Worm (Caenorhabditis elegans): ENCODE results near the gene seb-3.

The seb-3 gene

ce11 chrX:14983274-14983673 lies 42.8 kb upstream of the seb-3 start, which contains the start of gene rbg-1 (continued):
- no peak for TF ChIP-seq egl-27 (tag; optimal IDR thresholded peaks at IDR 0.05)
- no peak for TF ChIP-seq sup-37 (GFP tag; optimal IDR thresholded peaks at IDR 0.05)
- no peak for TF ChIP-seq ztf-4 (tag; optimal IDR thresholded peaks at IDR 0.05)
- TF ChIP-seq F16B12.6 (tag; optimal IDR thresholded peaks at IDR 0.05): no peak
- TF ChIP-seq lin-35 (GFP tag; optimal IDR thresholded peaks at IDR 0.05): peak; percentile 57 to 84
- peak; percentile 64 for TF ChIP-seq snpc-4 (tag; optimal IDR thresholded peaks at IDR 0.05)
- no peak for TF ChIP-seq ceh-63 (GFP tag; optimal IDR thresholded peaks at IDR 0.05)
- TF ChIP-seq nhr-84 (tag; optimal IDR thresholded peaks at IDR 0.05): no peak
- TF ChIP-seq elt-2 (tag; optimal IDR thresholded peaks at IDR 0.05): peak; percentile 1
- TF ChIP-seq lin-14 (GFP tag; optimal IDR thresholded peaks at IDR 0.05): peak; percentile 91
- TF ChIP-seq ztf-11 (tag; optimal IDR thresholded peaks at IDR 0.05): no peak
- peak; percentile 20 for TF ChIP-seq jun-1 (tag; optimal IDR thresholded peaks at IDR 0.05)
- no peak for TF ChIP-seq nhr-28 (tag; optimal IDR thresholded peaks at IDR 0.05)
- TF ChIP-seq lin-39 (tag; optimal IDR thresholded peaks at IDR 0.05): no peak
- TF ChIP-seq pax-3 (tag; optimal IDR thresholded peaks at IDR 0.05): no peak
- TF ChIP-seq efl-1 (optimal IDR thresholded peaks at IDR 0.05): peak; percentile 47 to 58
- TF ChIP-seq efl-1 (GFP tag; optimal IDR thresholded peaks at IDR 0.05 in 1 of 2): peak; percentile 22 to 95
- TF ChIP-seq ceh-8 (GFP tag; optimal IDR thresholded peaks at IDR 0.05): no peak
- peak; percentile 73 for TF ChIP-seq blmp-1 (tag; optimal IDR thresholded peaks at IDR 0.05)
- TF ChIP-seq unc-98 (GFP tag; IDR thresholded peaks at IDR 0.05): no peak
- no peak for TF ChIP-seq nhr-12 (tag; optimal IDR thresholded peaks at IDR 0.05)
- peak; percentile 21 for TF ChIP-seq lir-3 (tag; optimal IDR thresholded peaks at IDR 0.05; ENCODE audit: poor library complexity)
- TF ChIP-seq fkh-4 (tag; optimal IDR thresholded peaks at IDR 0.05; ENCODE audit: borderline replicate concordance): no peak
- peak; percentile 68 for TF ChIP-seq lin-13 (GFP tag; optimal IDR thresholded peaks at IDR 0.05)
- no peak for TF ChIP-seq ceh-88 (GFP tag; IDR thresholded peaks at IDR 0.05)
- no peak for TF ChIP-seq sox-4 (tag; optimal IDR thresholded peaks at IDR 0.05)
- TF ChIP-seq unc-86 (tag; optimal IDR thresholded peaks at IDR 0.05): peak; percentile 53
- no peak for TF ChIP-seq nhr-11 (tag; optimal IDR thresholded peaks at IDR 0.05)
- TF ChIP-seq egl-13 (tag; optimal IDR thresholded peaks at IDR 0.05): no peak
- TF ChIP-seq swsn-7 (tag; optimal IDR thresholded peaks at IDR 0.05): peak; percentile 70
- TF ChIP-seq ets-5 (GFP tag; IDR thresholded peaks at IDR 0.05): no peak
- no peak for TF ChIP-seq pag-3 (tag; optimal IDR thresholded peaks at IDR 0.05; ENCODE audit: borderline replicate concordance, insufficient read depth)
- TF ChIP-seq mab-9 (GFP tag; IDR thresholded peaks at IDR 0.05): no peak
- TF ChIP-seq fkh-10 (GFP tag; optimal IDR thresholded peaks at IDR 0.05): peak; percentile 13
- peak; percentile 8 for TF ChIP-seq fos-1 (tag; optimal IDR thresholded peaks at IDR 0.05)

ce11 chrX:14988160-14988559 lies 37.9 kb upstream of the seb-3 start:
- no peak for TF ChIP-seq fos-1 (tag; optimal IDR thresholded peaks at IDR 0.05)
- TF ChIP-seq egl-27 (tag; optimal IDR thresholded peaks at IDR 0.05): no peak
- no peak for TF ChIP-seq fkh-10 (GFP tag; optimal IDR thresholded peaks at IDR 0.05)
- peak; percentile 17 for TF ChIP-seq rnt-1 (tag; optimal IDR thresholded peaks at IDR 0.05)
- no peak for TF ChIP-seq unc-86 (tag; optimal IDR thresholded peaks at IDR 0.05)
- TF ChIP-seq snpc-4 (tag; optimal IDR thresholded peaks at IDR 0.05): peak; percentile 83
- TF ChIP-seq egl-13 (tag; optimal IDR thresholded peaks at IDR 0.05): no peak
- no peak for TF ChIP-seq sup-37 (GFP tag; optimal IDR thresholded peaks at IDR 0.05)
- peak; percentile 26 for TF ChIP-seq nhr-85 (tag)
- TF ChIP-seq fkh-4 (tag; optimal IDR thresholded peaks at IDR 0.05; ENCODE audit: borderline replicate concordance): no peak

ce11 chrX:14991280-14991679 lies 34.8 kb upstream of the seb-3 start, which contains the start of gene iglr-1:
Gene iglr-1, minus strand, starts transcription at chrX:14991380.
- TF ChIP-seq mab-9 (GFP tag; IDR thresholded peaks at IDR 0.05) (no peak), nhr-12 (tag; optimal IDR thresholded peaks at IDR 0.05) (no peak), ceh-8 (GFP tag; optimal IDR thresholded peaks at IDR 0.05) (no peak), jun-1 (tag; optimal IDR thresholded peaks at IDR 0.05) (no peak), lsy-2 (tag; optimal IDR thresholded peaks at IDR 0.05) (no peak), zag-1 (tag; optimal IDR thresholded peaks at IDR 0.05) (no peak), elt-3 (tag; optimal IDR thresholded peaks at IDR 0.05) (no peak), snpc-4 (tag; optimal IDR thresholded peaks at IDR 0.05) (no peak), zip-4 (GFP tag; optimal IDR thresholded peaks at IDR 0.05) (no peak), nhr-237 (tag; optimal IDR thresholded peaks at IDR 0.05) (no peak), alr-1 (tag; optimal IDR thresholded peaks at IDR 0.05; ENCODE audit: borderline replicate concordance) (no peak), irx-1 (tag; optimal IDR thresholded peaks at IDR 0.05) (no peak), efl-3 (GFP tag; optimal IDR thresholded peaks at IDR 0.05) (no peak), ets-5 (GFP tag; IDR thresholded peaks at IDR 0.05) (no peak), nhr-19 (GFP tag; conservative IDR thresholded peaks at IDR 0.05) (no peak), aly-2 (tag; optimal IDR thresholded peaks at IDR 0.05) (no peak), aha-1 (tag; optimal IDR thresholded peaks at IDR 0.05) (no peak)
